Worm (Caenorhabditis elegans) whole organism, L4 larva: ENCODE data around the gene Y53F4B.62.

Source experiments
- D1046.2 ChIP-seq: fragments of 200-800 bp; sonication (Bioruptor generic); IDR thresholded peaks from 2 replicates; pipeline ENCODE4 v1.3.6; 2022; ENCODE audit warnings: missing genetic modification characterization, missing compliant biosample characterization
- F37D6.2 ChIP-seq: sonication (generic microtip); optimal IDR thresholded peaks from 2 replicates; lab custom pipeline; 2016; ENCODE audit warnings: mild to moderate bottlenecking, missing genetic modification characterization, missing compliant biosample characterization
- F44E2.7 ChIP-seq: fragments of 200-800 bp; sonication (Bioruptor generic); IDR thresholded peaks from 2 replicates; pipeline ENCODE4 v2.1.2; 2022; ENCODE audit warnings: missing genetic modification characterization, missing compliant biosample characterization
- F49E8.2 ChIP-seq: sonication (generic microtip); optimal IDR thresholded peaks from 2 replicates; lab custom pipeline; 2016; ENCODE audit warnings: missing compliant biosample characterization, mild to moderate bottlenecking, missing genetic modification characterization, borderline replicate concordance
- R02D3.7 ChIP-seq: fragments of 150-350 bp; sonication (generic microtip); optimal IDR thresholded peaks from 3 replicates; lab custom pipeline; 2014; ENCODE audit warnings: missing biosample characterization, missing genetic modification characterization
- Y75B8A.6 ChIP-seq: fragments of 200-800 bp; sonication (Bioruptor generic); IDR thresholded peaks from 2 replicates; pipeline ENCODE4 v1.3.6; 2022; ENCODE audit warnings: missing genetic modification reagents, missing genetic modification characterization, missing compliant biosample characterization
- ZK546.5 ChIP-seq, 2 experiments: sonication (generic microtip); optimal IDR thresholded peaks; 2 replicates each; lab custom pipeline; 2017; ENCODE audit warnings: missing biosample characterization in 2 of 2, missing genetic modification characterization in 2 of 2
- aha-1 ChIP-seq: fragments of 150-350 bp; peaks from one replicate; lab custom pipeline; 2014; ENCODE audit warnings: missing biosample characterization, missing genetic modification characterization
- attf-4 ChIP-seq: sonication (generic microtip); optimal IDR thresholded peaks from 3 replicates; lab custom pipeline; 2017; ENCODE audit warnings: missing biosample characterization, missing genetic modification characterization
- ceh-32 ChIP-seq: sonication (generic microtip); optimal IDR thresholded peaks from 2 replicates; lab custom pipeline; 2016; ENCODE audit warnings: mild to moderate bottlenecking, missing genetic modification characterization, missing compliant biosample characterization; ENCODE audit not compliant: poor library complexity
- ctbp-1 ChIP-seq: fragments of 200-800 bp; sonication (Bioruptor generic); IDR thresholded peaks from 2 replicates; pipeline ENCODE4 v1.3.6; 2022; ENCODE audit warnings: missing genetic modification reagents, missing genetic modification characterization, missing compliant biosample characterization
- daf-12 ChIP-seq: fragments of 150-350 bp; optimal IDR thresholded peaks from 2 replicates; lab custom pipeline; 2014; ENCODE audit warnings: missing biosample characterization, missing genetic modification reagents, missing genetic modification characterization
- daf-16 ChIP-seq, 3 experiments: sonication (generic microtip); optimal IDR thresholded peaks; 2 replicates each; lab custom pipeline; 2016 to 2017; ENCODE audit warnings: missing genetic modification characterization in 3 of 3, missing genetic modification reagents in 3 of 3, mild to moderate bottlenecking in 2 of 3, missing compliant biosample characterization in 2 of 3, missing biosample characterization in 1 of 3, moderate library complexity in 1 of 3
- daf-8 ChIP-seq: fragments of 200-800 bp; sonication (Bioruptor generic); IDR thresholded peaks from 2 replicates; pipeline ENCODE4 v1.3.6; 2022; ENCODE audit warnings: missing genetic modification characterization, missing compliant biosample characterization
- dmd-6 ChIP-seq: fragments of 200-800 bp; sonication (Bioruptor generic); IDR thresholded peaks from 2 replicates; pipeline ENCODE4 v1.3.6; 2022; ENCODE audit warnings: missing genetic modification reagents, missing genetic modification characterization, missing compliant biosample characterization
- dmd-9 ChIP-seq: fragments of 200-800 bp; sonication (Bioruptor generic); IDR thresholded peaks from 2 replicates; pipeline ENCODE4 v1.3.6; 2022; ENCODE audit warnings: missing genetic modification reagents, missing genetic modification characterization, missing compliant biosample characterization
- dpl-1 ChIP-seq: fragments of 150-350 bp; optimal IDR thresholded peaks from 2 replicates; lab custom pipeline; 2014; ENCODE audit warnings: missing biosample characterization, missing genetic modification reagents, missing genetic modification characterization
- dve-1 ChIP-seq: sonication (generic microtip); optimal IDR thresholded peaks from 2 replicates; lab custom pipeline; 2017; ENCODE audit warnings: antibody characterized with exemption, mild to moderate bottlenecking, missing genetic modification characterization, missing compliant biosample characterization; ENCODE audit not compliant: insufficient read depth
- egl-27 ChIP-seq: sonication (generic microtip); optimal IDR thresholded peaks from 3 replicates; lab custom pipeline; 2017; ENCODE audit warnings: missing biosample characterization, missing genetic modification reagents, missing genetic modification characterization
- egl-43 ChIP-seq: fragments of 200-800 bp; sonication (Bioruptor generic); IDR thresholded peaks from 2 replicates; pipeline ENCODE4 v1.3.6; 2022; ENCODE audit warnings: missing genetic modification reagents, missing genetic modification characterization, missing compliant biosample characterization
- gei-8 ChIP-seq: fragments of 200-800 bp; sonication (Bioruptor generic); optimal IDR thresholded peaks from 2 replicates; lab custom pipeline; 2018; ENCODE audit warnings: mild to moderate bottlenecking, missing genetic modification characterization, missing compliant biosample characterization
- hif-1 ChIP-seq, 2 experiments: sonication (generic microtip); optimal IDR thresholded peaks; 2 replicates each; lab custom pipeline; 2016 to 2017; ENCODE audit warnings: missing compliant biosample characterization in 2 of 2, missing genetic modification characterization in 2 of 2, missing genetic modification reagents in 2 of 2, missing genotype in 2 of 2, mild to moderate bottlenecking in 1 of 2
- hlh-30 ChIP-seq: sonication (generic microtip); optimal IDR thresholded peaks from 2 replicates; lab custom pipeline; 2017; ENCODE audit warnings: antibody characterized with exemption, mild to moderate bottlenecking, missing genetic modification characterization, missing compliant biosample characterization; ENCODE audit not compliant: insufficient read depth
- hmg-1.1 ChIP-seq: fragments of 200-800 bp; sonication (Bioruptor generic); IDR thresholded peaks from 2 replicates; pipeline ENCODE4 v1.3.6; 2022; ENCODE audit warnings: missing genetic modification reagents, missing genetic modification characterization, missing compliant biosample characterization
- lin-13 ChIP-seq: fragments of 150-350 bp; optimal IDR thresholded peaks from 2 replicates; lab custom pipeline; 2014; ENCODE audit warnings: missing biosample characterization, missing genetic modification reagents, missing genetic modification characterization
- lin-38 ChIP-seq: fragments of 200-800 bp; sonication (Bioruptor generic); IDR thresholded peaks from 2 replicates; pipeline ENCODE4 v1.3.6; 2022; ENCODE audit warnings: missing genetic modification reagents, missing genetic modification characterization, missing compliant biosample characterization
- lsy-2 ChIP-seq, 2 experiments: fragments of 150-350 bp in 1 of 2; sonication (generic microtip) in 1 of 2; optimal IDR thresholded peaks; 2 replicates each; lab custom pipeline; 2014 to 2017; ENCODE audit warnings: missing biosample characterization in 2 of 2, missing genetic modification characterization in 2 of 2
- madf-9 ChIP-seq: fragments of 200-800 bp; sonication (Bioruptor generic); conservative IDR thresholded peaks from 2 replicates; pipeline ENCODE4 v1.3.6; 2022; ENCODE audit warnings: missing genetic modification reagents, missing genetic modification characterization, missing compliant biosample characterization
- mep-1 ChIP-seq: fragments of 150-350 bp; sonication (generic microtip); optimal IDR thresholded peaks from 3 replicates; lab custom pipeline; 2014; ENCODE audit warnings: missing biosample characterization, missing genetic modification characterization
- mxl-2 ChIP-seq: fragments of 200-800 bp; sonication (Bioruptor generic); conservative IDR thresholded peaks from 2 replicates; pipeline ENCODE4 v1.3.6; 2022; ENCODE audit warnings: missing genetic modification reagents, missing genetic modification characterization, missing compliant biosample characterization
- nhr-102 ChIP-seq: sonication (generic microtip); optimal IDR thresholded peaks from 2 replicates; lab custom pipeline; 2016; ENCODE audit warnings: mild to moderate bottlenecking, missing genetic modification characterization, moderate library complexity, missing compliant biosample characterization
- nhr-25 ChIP-seq: sonication (generic microtip); optimal IDR thresholded peaks from 2 replicates; lab custom pipeline; 2017; ENCODE audit warnings: missing genetic modification characterization, mild to moderate bottlenecking, missing compliant biosample characterization, antibody characterized with exemption, moderate library complexity, borderline replicate concordance; ENCODE audit not compliant: insufficient read depth
- nhr-28 ChIP-seq: fragments of 150-350 bp; optimal IDR thresholded peaks from 2 replicates; lab custom pipeline; 2014; ENCODE audit warnings: missing biosample characterization, missing genetic modification characterization
- nhr-42 ChIP-seq: fragments of 200-800 bp; sonication (Bioruptor generic); IDR thresholded peaks from 2 replicates; pipeline ENCODE4 v1.3.6; 2022; ENCODE audit warnings: missing genetic modification characterization, missing compliant biosample characterization
- nhr-48 ChIP-seq: sonication (generic microtip); optimal IDR thresholded peaks from 2 replicates; lab custom pipeline; 2016; ENCODE audit warnings: mild to moderate bottlenecking, missing genetic modification characterization, missing compliant biosample characterization
- nhr-6 ChIP-seq: fragments of 150-350 bp; optimal IDR thresholded peaks from 2 replicates; lab custom pipeline; 2014; ENCODE audit warnings: missing biosample characterization, missing genetic modification characterization
- nhr-76 ChIP-seq: fragments of 150-350 bp; optimal IDR thresholded peaks from 2 replicates; lab custom pipeline; 2014; ENCODE audit warnings: missing biosample characterization, missing genetic modification characterization
- saeg-2 ChIP-seq: fragments of 200-800 bp; sonication (Bioruptor generic); IDR thresholded peaks from 2 replicates; pipeline ENCODE4 v1.3.6; 2022; ENCODE audit warnings: missing genetic modification reagents, missing genetic modification characterization, missing compliant biosample characterization
- sdz-12 ChIP-seq: fragments of 200-800 bp; sonication (Bioruptor generic); optimal IDR thresholded peaks from 2 replicates; lab custom pipeline; 2018; ENCODE audit warnings: mild to moderate bottlenecking, missing genetic modification characterization, missing compliant biosample characterization
- snpc-1.2 ChIP-seq: fragments of 200-800 bp; sonication (Bioruptor generic); IDR thresholded peaks from 2 replicates; pipeline ENCODE4 v1.3.6; 2022; ENCODE audit warnings: missing genetic modification reagents, missing genetic modification characterization, missing compliant biosample characterization
- snpc-4 ChIP-seq: fragments of 150-350 bp; optimal IDR thresholded peaks from 2 replicates; lab custom pipeline; 2014; ENCODE audit warnings: missing biosample characterization, missing genetic modification characterization
- spr-1 ChIP-seq: sonication (generic microtip); optimal IDR thresholded peaks from 2 replicates; lab custom pipeline; 2016; ENCODE audit warnings: mild to moderate bottlenecking, missing genetic modification characterization, missing compliant biosample characterization
- tra-1 ChIP-seq: fragments of 200-800 bp; sonication (Bioruptor generic); IDR thresholded peaks from 2 replicates; pipeline ENCODE4 v1.3.6; 2022; ENCODE audit warnings: missing genetic modification reagents, missing genetic modification characterization, missing compliant biosample characterization
- unc-39 ChIP-seq: sonication (generic microtip); optimal IDR thresholded peaks from 2 replicates; lab custom pipeline; 2017; ENCODE audit warnings: missing biosample characterization, missing genetic modification characterization
- vab-7 ChIP-seq: fragments of 200-800 bp; sonication (Bioruptor generic); IDR thresholded peaks from 2 replicates; pipeline ENCODE4 v1.3.6; 2022; ENCODE audit warnings: missing genetic modification reagents, missing genetic modification characterization, missing compliant biosample characterization
- zip-2 ChIP-seq: fragments of 150-350 bp; optimal IDR thresholded peaks from 2 replicates; lab custom pipeline; 2014; ENCODE audit warnings: missing biosample characterization, missing genetic modification characterization

Y53F4B.62 gene

DNA sequence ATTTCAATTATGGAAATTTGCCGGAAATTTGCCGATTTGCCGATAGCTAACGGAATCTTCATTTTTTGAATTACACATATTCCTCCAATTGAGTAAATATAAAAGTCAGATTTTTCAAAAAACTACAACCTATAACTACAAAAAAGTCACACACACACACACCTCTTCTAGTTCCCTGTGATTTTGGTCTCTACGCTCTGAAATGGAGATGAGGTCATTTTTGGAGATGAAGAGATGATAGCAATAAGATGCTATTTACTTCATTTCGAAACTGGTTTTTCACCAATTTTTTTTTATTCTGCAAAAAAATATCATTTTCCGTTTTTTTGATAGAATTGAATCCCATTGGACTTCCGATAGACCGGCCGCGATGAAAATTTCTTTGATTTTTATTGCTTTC, 6.2 kb downstream of the Y53F4B.62 start, which contains the start of gene Y53F4B.23:
Gene Y53F4B.23, plus strand, starts transcription at position 312 of the 400 bp plus-strand sequence.
- TF ChIP-seq nhr-28 (tag; lab: Kevin White, UChicago): peak; percentile 93
- no peak for TF ChIP-seq lsy-2 (tag; optimal IDR thresholded peaks at IDR 0.05; lab: Kevin White, UChicago)
- TF ChIP-seq hlh-30 (tag; lab: Kevin White, UChicago): no peak

DNA sequence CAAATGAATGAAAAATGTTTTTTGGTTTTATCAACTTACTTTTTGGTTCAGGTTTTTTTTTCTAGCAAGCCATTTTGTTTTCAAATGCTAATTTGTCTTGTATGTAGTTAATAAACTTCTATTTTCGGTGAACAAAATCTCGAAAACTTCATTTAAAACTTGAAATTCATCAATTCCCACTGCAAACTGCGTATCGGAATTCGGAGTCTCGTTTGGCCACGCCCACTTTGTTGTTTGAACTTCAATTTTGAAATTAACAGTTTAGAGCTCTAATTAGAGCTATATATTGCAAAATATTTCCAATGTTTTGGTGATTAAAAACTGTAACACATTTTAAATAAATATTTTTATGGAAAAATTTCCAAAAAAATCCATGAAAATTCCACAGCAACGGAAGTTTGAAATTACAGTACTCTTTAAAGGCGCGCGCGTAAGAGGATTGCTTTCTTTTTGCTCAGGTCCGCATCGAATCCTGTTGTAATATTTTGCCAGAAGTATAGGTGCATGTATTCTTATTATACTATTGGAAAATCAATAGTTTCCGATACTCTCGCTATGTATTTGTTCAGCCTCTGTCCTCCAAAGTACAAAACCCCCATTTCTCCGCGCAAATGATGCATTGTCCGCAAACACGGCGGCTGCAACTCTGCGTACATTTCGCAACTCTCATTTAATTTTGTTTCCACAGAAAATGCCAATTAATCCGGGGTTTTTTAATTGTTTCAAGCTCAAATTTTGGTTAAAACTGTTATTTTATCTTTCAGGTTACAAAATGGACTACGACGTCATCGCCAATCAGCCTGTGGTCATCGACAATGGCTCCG, 10.7 kb downstream of the Y53F4B.62 start, which contains the start of gene arp-1:
Gene arp-1, plus strand, starts transcription at position 765 of the 824 bp plus-strand sequence.
- TF ChIP-seq tra-1: no peak
- TF ChIP-seq snpc-4 (tag; lab: Kevin White, UChicago): no peak
- no peak for TF ChIP-seq nhr-6 (tag; lab: Kevin White, UChicago)
- no peak for TF ChIP-seq R02D3.7
- TF ChIP-seq mep-1: peak; percentile 68
- no peak for TF ChIP-seq dmd-9
- TF ChIP-seq aha-1 (tag; lab: Kevin White, UChicago): no peak
- no peak for TF ChIP-seq ceh-32
- no peak for TF ChIP-seq gei-8
- peak; percentile 42 for TF ChIP-seq dve-1 (tag; lab: Kevin White, UChicago)
- no peak for TF ChIP-seq daf-8 (GFP tag; lab: Robert Waterston, UW)
- no peak for TF ChIP-seq zip-2 (tag; lab: Kevin White, UChicago)
- TF ChIP-seq ctbp-1 (GFP tag; lab: Robert Waterston, UW): no peak
- TF ChIP-seq nhr-76 (tag; lab: Kevin White, UChicago): no peak
- no peak for TF ChIP-seq nhr-102 (tag; lab: Kevin White, UChicago)
- TF ChIP-seq hif-1 (tag; optimal IDR thresholded peaks at IDR 0.05; lab: Kevin White, UChicago): no peak
- TF ChIP-seq unc-39: no peak
- no peak for TF ChIP-seq vab-7 (GFP tag; lab: Robert Waterston, UW)
- TF ChIP-seq D1046.2 (GFP tag; lab: Robert Waterston, UW): no peak
- peak; percentile 19 to 68 for TF ChIP-seq lsy-2 (tag; optimal IDR thresholded peaks at IDR 0.05; lab: Kevin White, UChicago)
- TF ChIP-seq snpc-1.2: no peak
- no peak for TF ChIP-seq nhr-42
- TF ChIP-seq lin-38 (GFP tag; lab: Robert Waterston, UW): peak; percentile 32; the same call in 1 of the 2 replicates
- no peak for TF ChIP-seq ZK546.5 (tag; optimal IDR thresholded peaks at IDR 0.05; lab: Kevin White, UChicago)
- TF ChIP-seq spr-1: peak; percentile 92
- TF ChIP-seq saeg-2 (GFP tag; lab: Robert Waterston, UW): no peak
- peak; percentile 42 for TF ChIP-seq lin-13 (GFP tag; lab: Kevin White, UChicago)
- TF ChIP-seq F49E8.2 (tag; lab: Kevin White, UChicago): no peak
- no peak for TF ChIP-seq sdz-12 (GFP tag; lab: Kevin White, UChicago)
- TF ChIP-seq hmg-1.1 (GFP tag; lab: Robert Waterston, UW): peak; percentile 60
- 0 out of 2 replicates have a peak, but pooled peaks have one; percentile 7 for TF ChIP-seq dmd-6 (GFP tag; lab: Robert Waterston, UW)
- no peak for TF ChIP-seq daf-12 (tag; lab: Kevin White, UChicago)
- TF ChIP-seq daf-16 (GFP tag; optimal IDR thresholded peaks at IDR 0.05; lab: Kevin White, UChicago): no peak
- TF ChIP-seq daf-16 (tag; optimal IDR thresholded peaks at IDR 0.05; lab: Kevin White, UChicago): peak; percentile 9
- TF ChIP-seq nhr-25 (tag; lab: Kevin White, UChicago): peak; percentile 27
- no peak for TF ChIP-seq F44E2.7
- no peak for TF ChIP-seq attf-4 (tag; lab: Kevin White, UChicago)
- TF ChIP-seq mxl-2 (GFP tag; lab: Robert Waterston, UW): no peak
- TF ChIP-seq egl-43 (GFP tag; lab: Robert Waterston, UW): no peak
- TF ChIP-seq F37D6.2 (tag; lab: Kevin White, UChicago): no peak
- TF ChIP-seq Y75B8A.6 (GFP tag; lab: Robert Waterston, UW): no peak
- no peak for TF ChIP-seq egl-27 (tag; lab: Kevin White, UChicago)
- no peak for TF ChIP-seq nhr-48
- TF ChIP-seq madf-9: no peak
- peak; percentile 57 for TF ChIP-seq dpl-1 (GFP tag; lab: Kevin White, UChicago)
